Worm (Caenorhabditis elegans) whole organism, L3 larva: ENCODE results near the gene srj-5.

Experiments used
- ceh-28 ChIP-seq: fragments of 150-350 bp; optimal IDR thresholded peaks from 2 replicates; lab custom pipeline; 2014; ENCODE audit warnings: missing biosample characterization, missing genetic modification reagents, missing genetic modification characterization
- elt-2 ChIP-seq: sonication (generic microtip); optimal IDR thresholded peaks from 2 replicates; lab custom pipeline; 2016; ENCODE audit warnings: missing genetic modification reagents, mild to moderate bottlenecking, missing genetic modification characterization, missing compliant biosample characterization
- fkh-2 ChIP-seq: fragments of 150-350 bp; optimal IDR thresholded peaks from 2 replicates; lab custom pipeline; 2014; ENCODE audit warnings: missing biosample characterization, missing genetic modification reagents, missing genetic modification characterization
- lin-15B ChIP-seq: fragments of 150-350 bp; optimal IDR thresholded peaks from 2 replicates; lab custom pipeline; 2014; ENCODE audit warnings: missing biosample characterization, missing genetic modification characterization
- lsy-12 ChIP-seq: sonication (generic microtip); optimal IDR thresholded peaks from 2 replicates; lab custom pipeline; 2016; ENCODE audit warnings: mild to moderate bottlenecking, missing genetic modification characterization, missing compliant biosample characterization
- pqm-1 ChIP-seq: fragments of 150-350 bp; optimal IDR thresholded peaks from 2 replicates; lab custom pipeline; 2017; ENCODE audit warnings: missing biosample characterization, missing genetic modification characterization, inconsistent platforms
- skn-1 ChIP-seq: fragments of 150-350 bp; optimal IDR thresholded peaks from 2 replicates; lab custom pipeline; 2014; ENCODE audit warnings: missing biosample characterization, missing genetic modification characterization
- snpc-4 ChIP-seq: fragments of 150-350 bp; optimal IDR thresholded peaks from 2 replicates; lab custom pipeline; 2014; ENCODE audit warnings: missing biosample characterization, missing genetic modification characterization
- unc-39 ChIP-seq: sonication (generic microtip); optimal IDR thresholded peaks from 4 replicates; lab custom pipeline; 2017; ENCODE audit warnings: missing biosample characterization, missing genetic modification characterization
- zag-1 ChIP-seq: fragments of 150-350 bp; optimal IDR thresholded peaks from 2 replicates; lab custom pipeline; 2014; ENCODE audit warnings: missing biosample characterization, missing genetic modification characterization
- ztf-4 ChIP-seq: fragments of 150-350 bp; optimal IDR thresholded peaks from 2 replicates; lab custom pipeline; 2014; ENCODE audit warnings: missing biosample characterization, missing genetic modification characterization

- TF ChIP-seq fkh-2 (tag; lab: Kevin White, UChicago) (no peak), snpc-4 (no peak), lsy-12 (tag; lab: Kevin White, UChicago) (no peak), skn-1 (tag; lab: Kevin White, UChicago) (no peak), pqm-1 (no peak), zag-1 (tag; lab: Kevin White, UChicago) (no peak), ceh-28 (tag; lab: Kevin White, UChicago) (no peak), unc-39 (tag; lab: Kevin White, UChicago) (no peak), ztf-4 (tag; lab: Kevin White, UChicago) (no peak), elt-2 (tag; lab: Kevin White, UChicago) (no peak), lin-15B (tag; lab: Kevin White, UChicago) (no peak)
Measured at ce11 chrV:626321-626720, 26.5 kb downstream of the srj-5 start, which contains the start of gene F48G7.7.
